Worm (Caenorhabditis elegans): ENCODE data around the gene mml-1.

Gene mml-1

ce11 chrIII:7338693-7339092 is 35.8 kb downstream of the mml-1 start, which contains the start of gene kap-1 (continued):
- no peak for TF ChIP-seq B0019.2 (GFP tag; conservative IDR thresholded peaks at IDR 0.05)
- no peak for TF ChIP-seq unc-130 (GFP tag; optimal IDR thresholded peaks at IDR 0.05)
- no peak for TF ChIP-seq F57A8.1 (GFP tag; optimal IDR thresholded peaks at IDR 0.05)
- no peak for TF ChIP-seq nhr-27 (tag; optimal IDR thresholded peaks at IDR 0.05)
- peak; percentile 80 for TF ChIP-seq fkh-3 (tag; optimal IDR thresholded peaks at IDR 0.05)
- TF ChIP-seq cebp-1 (GFP tag; IDR thresholded peaks at IDR 0.05): no peak
- TF ChIP-seq cebp-1 (tag; optimal IDR thresholded peaks at IDR 0.05): peak; percentile 56
- TF ChIP-seq lir-1 (GFP tag; conservative IDR thresholded peaks at IDR 0.05): no peak
- no peak for TF ChIP-seq Y79H2A.3 (GFP tag; conservative IDR thresholded peaks at IDR 0.05)
- no peak for TF ChIP-seq aptf-3 (GFP tag; IDR thresholded peaks at IDR 0.05)
- no peak for TF ChIP-seq lsl-1 (GFP tag; optimal IDR thresholded peaks at IDR 0.05)
- no peak for TF ChIP-seq K12H6.12 (tag; optimal IDR thresholded peaks at IDR 0.05)
- TF ChIP-seq sea-2 (GFP tag; IDR thresholded peaks at IDR 0.05): no peak
- TF ChIP-seq rpc-1 (optimal IDR thresholded peaks at IDR 0.05): no peak
- no peak for TF ChIP-seq rpc-1 (tag; optimal IDR thresholded peaks at IDR 0.05)
- TF ChIP-seq nfya-2 (GFP tag; IDR thresholded peaks at IDR 0.05): no peak
- no peak for TF ChIP-seq ztf-18 (tag; optimal IDR thresholded peaks at IDR 0.05)
- no peak for TF ChIP-seq hlh-12 (tag; optimal IDR thresholded peaks at IDR 0.05)
- TF ChIP-seq hmg-20 (GFP tag; IDR thresholded peaks at IDR 0.05): no peak
- TF ChIP-seq gei-17 (GFP tag; optimal IDR thresholded peaks at IDR 0.05): peak; percentile 26
- no peak for TF ChIP-seq Y53F4B.3 (GFP tag; IDR thresholded peaks at IDR 0.05)
- TF ChIP-seq F55B11.4 (tag; optimal IDR thresholded peaks at IDR 0.05; ENCODE audit: borderline replicate concordance, insufficient read depth): no peak
- TF ChIP-seq him-1 (tag; optimal IDR thresholded peaks at IDR 0.05): peak; percentile 54
- peak in 1 of 3 experiments; percentile 42 for TF ChIP-seq lin-35 (GFP tag; optimal IDR thresholded peaks at IDR 0.05)
- TF ChIP-seq K11D2.4 (GFP tag; IDR thresholded peaks at IDR 0.05): 0 out of 2 replicates have a peak, but pooled peaks have one; percentile 9
- TF ChIP-seq B0336.3 (GFP tag; IDR thresholded peaks at IDR 0.05): peak; percentile 86
- TF ChIP-seq lag-1 (GFP tag; IDR thresholded peaks at IDR 0.05): no peak
- no peak for TF ChIP-seq sptf-2 (GFP tag; optimal IDR thresholded peaks at IDR 0.05)
- no peak for TF ChIP-seq F39B2.1 (GFP tag; IDR thresholded peaks at IDR 0.05)
- 0 out of 2 replicates have a peak, but pooled peaks have one; percentile 25 for TF ChIP-seq dox-1 (GFP tag; IDR thresholded peaks at IDR 0.05)
- peak; percentile 89; the same call in 1 of the 2 replicates for TF ChIP-seq Y56A3A.18 (GFP tag; IDR thresholded peaks at IDR 0.05)
- peak; percentile 15 for TF ChIP-seq nhr-90 (tag; optimal IDR thresholded peaks at IDR 0.05)
- TF ChIP-seq F52B5.7 (tag; optimal IDR thresholded peaks at IDR 0.05): peak; percentile 76
- peak; percentile 3; the same call in 1 of the 2 replicates for TF ChIP-seq madf-6 (GFP tag; IDR thresholded peaks at IDR 0.05)
- TF ChIP-seq ztf-3 (GFP tag; optimal IDR thresholded peaks at IDR 0.05): peak; percentile 5

ce11 chrIII:7338009-7338408 is 36.5 kb downstream of the mml-1 start:
- TF ChIP-seq pbrm-1 (GFP tag; IDR thresholded peaks at IDR 0.05) (0 out of 2 replicates have a peak, but pooled peaks have one; percentile 4), madf-3 (GFP tag; IDR thresholded peaks at IDR 0.05) (0 out of 2 replicates have a peak, but pooled peaks have one; percentile 22), sdz-38 (tag; optimal IDR thresholded peaks at IDR 0.05) (no peak), lsy-27 (tag; optimal IDR thresholded peaks at IDR 0.05; ENCODE audit: borderline replicate concordance, insufficient read depth) (no peak), snpc-4 (GFP tag; optimal IDR thresholded peaks at IDR 0.05) (no peak), snpc-4 (tag; optimal IDR thresholded peaks at IDR 0.05) (no peak)
